Fruit fly (Drosophila melanogaster) whole organism, embryonic: ENCODE data around the gene CG9297.
A peak's percentile ranks its signal among the peaks of the same experiment; 100 is the strongest.

Source experiments
- Antp ChIP-seq: fragments of 200-800 bp; sonication (Bioruptor generic); optimal IDR thresholded peaks from 3 replicates; lab custom pipeline; 2016; ENCODE audit warnings: missing biosample characterization, missing genetic modification characterization
- CG10274 ChIP-seq: fragments of 200-800 bp; sonication (Bioruptor generic); optimal IDR thresholded peaks from 3 replicates; lab custom pipeline; 2017; ENCODE audit warnings: missing biosample characterization, mild to moderate bottlenecking, missing genetic modification characterization
- CG11723 ChIP-seq: fragments of 200-800 bp; sonication (Bioruptor generic); optimal IDR thresholded peaks from 2 replicates; lab custom pipeline; 2017; ENCODE audit warnings: missing biosample characterization, mild to moderate bottlenecking, missing genetic modification characterization
- CG13296 ChIP-seq: fragments of 200-800 bp; sonication (Bioruptor generic); optimal IDR thresholded peaks from 3 replicates; lab custom pipeline; 2018; ENCODE audit warnings: missing biosample characterization, mild to moderate bottlenecking, missing genetic modification characterization
- CG15479 ChIP-seq: fragments of 200-800 bp; sonication (Bioruptor generic); optimal IDR thresholded peaks from 3 replicates; lab custom pipeline; 2019; ENCODE audit warnings: missing biosample characterization, mild to moderate bottlenecking, missing genetic modification characterization, moderate library complexity
- CG15696 ChIP-seq: fragments of 200-800 bp; sonication (Bioruptor generic); optimal IDR thresholded peaks from 2 replicates; lab custom pipeline; 2019; ENCODE audit warnings: missing biosample characterization, mild to moderate bottlenecking, missing genetic modification characterization, moderate library complexity
- CG16815 ChIP-seq: fragments of 200-800 bp; sonication (Bioruptor generic); optimal IDR thresholded peaks from 3 replicates; lab custom pipeline; 2017; ENCODE audit warnings: missing biosample characterization, mild to moderate bottlenecking, missing genetic modification characterization
- CG2199 ChIP-seq: fragments of 200-800 bp; sonication (Bioruptor generic); IDR thresholded peaks from 3 replicates; pipeline ENCODE4 v1.3.6; 2022; ENCODE audit warnings: missing biosample characterization, missing genetic modification characterization
- CG31441 ChIP-seq: fragments of 200-800 bp; sonication (Bioruptor generic); IDR thresholded peaks from 2 replicates; pipeline ENCODE4 v1.3.6; 2022; ENCODE audit warnings: missing biosample characterization, missing genetic modification characterization
- CG3847 ChIP-seq: fragments of 200-800 bp; sonication (Bioruptor generic); IDR thresholded peaks from 2 replicates; pipeline ENCODE4 v1.3.6; 2022; ENCODE audit warnings: missing biosample characterization, missing genetic modification characterization
- CG4360 ChIP-seq: fragments of 200-800 bp; sonication (Bioruptor generic); IDR thresholded peaks from 2 replicates; pipeline ENCODE4 v1.3.6; 2022; ENCODE audit warnings: missing biosample characterization, missing genetic modification characterization
- CG4404 ChIP-seq: fragments of 200-800 bp; sonication (Bioruptor generic); IDR thresholded peaks from 2 replicates; pipeline ENCODE4 v1.3.6; 2022; ENCODE audit warnings: missing biosample characterization, missing genetic modification characterization
- CG5180 ChIP-seq: fragments of 200-800 bp; sonication (Bioruptor generic); optimal IDR thresholded peaks from 3 replicates; lab custom pipeline; 2017; ENCODE audit warnings: missing biosample characterization, missing genetic modification characterization, mild to moderate bottlenecking, moderate library complexity, missing genetic modification reagents
- CG6689 ChIP-seq: fragments of 200-800 bp; sonication (Bioruptor generic); IDR thresholded peaks from 2 replicates; pipeline ENCODE4 v1.3.6; 2022; ENCODE audit warnings: missing biosample characterization, missing genetic modification characterization
- CG8478 ChIP-seq: fragments of >200 bp; optimal IDR thresholded peaks from 2 replicates; lab custom pipeline; 2018
- CG9932 ChIP-seq: fragments of 200-800 bp; sonication (Bioruptor generic); IDR thresholded peaks from 2 replicates; pipeline ENCODE4 v1.3.6; 2022; ENCODE audit warnings: missing biosample characterization, missing genetic modification characterization
- Deaf1 ChIP-seq: fragments of 200-800 bp; optimal IDR thresholded peaks from 3 replicates; lab custom pipeline; 2019; ENCODE audit warnings: missing biosample characterization, mild to moderate bottlenecking, missing genetic modification characterization, moderate library complexity
- HLH4C ChIP-seq: fragments of 200-800 bp; sonication (Bioruptor generic); IDR thresholded peaks from 3 replicates; pipeline ENCODE4 v1.3.6; 2022; ENCODE audit warnings: missing biosample characterization, missing genetic modification characterization; ENCODE audit not compliant: partially characterized antibody
- HLHmδ ChIP-seq: fragments of 200-800 bp; sonication (Bioruptor generic); optimal IDR thresholded peaks from 2 replicates; lab custom pipeline; 2018; ENCODE audit warnings: missing biosample characterization, mild to moderate bottlenecking, missing genetic modification characterization, moderate library complexity
- Max ChIP-seq: fragments of 200-800 bp; sonication (Bioruptor generic); optimal IDR thresholded peaks from 2 replicates; lab custom pipeline; 2016; ENCODE audit warnings: missing biosample characterization, mild to moderate bottlenecking, missing genetic modification characterization
- NC2α ChIP-seq: fragments of 200-800 bp; sonication (Bioruptor generic); optimal IDR thresholded peaks from 2 replicates; lab custom pipeline; 2016; ENCODE audit warnings: missing biosample characterization, missing genetic modification characterization
- Nf-YA ChIP-seq: fragments of 200-800 bp; sonication (Bioruptor generic); IDR thresholded peaks from 2 replicates; pipeline ENCODE4 v1.3.6; 2022; ENCODE audit warnings: missing biosample characterization, missing genetic modification characterization
- Pdp1 ChIP-seq, 2 experiments: fragments of 200-800 bp; sonication (Bioruptor generic); optimal IDR thresholded peaks; 3 replicates each; lab custom pipeline; 2016; ENCODE audit warnings: missing biosample characterization in 2 of 2, missing genetic modification characterization in 2 of 2, mild to moderate bottlenecking in 1 of 2, moderate library complexity in 1 of 2
- Poxn ChIP-seq: fragments of 200-800 bp; sonication (Bioruptor generic); IDR thresholded peaks from 2 replicates; pipeline ENCODE4 v1.3.6; 2022; ENCODE audit warnings: missing biosample characterization, missing genetic modification characterization
- Rfx ChIP-seq: fragments of 200-800 bp; sonication (Bioruptor generic); IDR thresholded peaks from 2 replicates; pipeline ENCODE4 v1.3.6; 2022; ENCODE audit warnings: missing biosample characterization, missing genetic modification characterization
- Taf1 ChIP-seq: fragments of 200-800 bp; sonication (Bioruptor generic); IDR thresholded peaks from 2 replicates; pipeline ENCODE4 v1.3.6; 2022; ENCODE audit warnings: missing biosample characterization, missing genetic modification characterization
- Xrp1 ChIP-seq: fragments of 200-800 bp; sonication (Bioruptor generic); IDR thresholded peaks from 2 replicates; pipeline ENCODE4 v1.3.6; 2022; ENCODE audit warnings: missing biosample characterization, missing genetic modification characterization
- ab ChIP-seq: fragments of 200-800 bp; sonication (Bioruptor generic); optimal IDR thresholded peaks from 2 replicates; lab custom pipeline; 2016; ENCODE audit warnings: missing biosample characterization, missing genetic modification characterization
- cad ChIP-seq: fragments of >200 bp; optimal IDR thresholded peaks from 2 replicates; lab custom pipeline; 2017; ENCODE audit warnings: missing biosample characterization, missing genetic modification characterization
- eve ChIP-seq, 2 experiments: fragments of >200 bp; optimal IDR thresholded peaks; 2 replicates each; lab custom pipeline; 2017; ENCODE audit warnings: missing biosample characterization in 2 of 2, missing genetic modification characterization in 2 of 2
- gcm2 ChIP-seq: fragments of 200-800 bp; sonication (Bioruptor generic); optimal IDR thresholded peaks from 2 replicates; lab custom pipeline; 2016; ENCODE audit warnings: missing biosample characterization, missing genetic modification characterization
- grn ChIP-seq: fragments of 200-800 bp; sonication (Bioruptor generic); optimal IDR thresholded peaks from 3 replicates; lab custom pipeline; 2017; ENCODE audit warnings: missing biosample characterization, missing genetic modification characterization
- her ChIP-seq: fragments of 200-800 bp; sonication (Bioruptor generic); optimal IDR thresholded peaks from 2 replicates; lab custom pipeline; 2016; ENCODE audit warnings: missing biosample characterization, missing genetic modification characterization
- hth ChIP-seq: fragments of >200 bp; optimal IDR thresholded peaks from 2 replicates; lab custom pipeline; 2017; ENCODE audit warnings: inconsistent platforms
- jing ChIP-seq: fragments of 200-800 bp; sonication (Bioruptor generic); optimal IDR thresholded peaks from 2 replicates; lab custom pipeline; 2018; ENCODE audit warnings: missing biosample characterization, mild to moderate bottlenecking, missing genetic modification characterization
- jumu ChIP-seq: fragments of 200-800 bp; sonication (Bioruptor generic); optimal IDR thresholded peaks from 3 replicates; lab custom pipeline; 2016; ENCODE audit warnings: missing biosample characterization, missing genetic modification characterization
- otp ChIP-seq: fragments of 200-800 bp; sonication (Bioruptor generic); IDR thresholded peaks from 3 replicates; pipeline ENCODE4, ENCODE4 v1.3.6; 2022; ENCODE audit warnings: missing biosample characterization, missing genetic modification characterization
- pan ChIP-seq, 4 experiments: fragments of >200 bp in 3 of 4; fragments of 200-800 bp in 1 of 4; sonication (Bioruptor generic) in 1 of 4; optimal IDR thresholded peaks in 3 of 4; IDR thresholded peaks in 1 of 4; 2 replicates each; pipeline versions ENCODE4 v1.3.6 to Lab custom; 2017 to 2022; ENCODE audit warnings: missing biosample characterization in 2 of 4, missing genetic modification characterization in 2 of 4, mixed read lengths in 1 of 4
- pfk ChIP-seq: fragments of 200-800 bp; sonication (Bioruptor generic); optimal IDR thresholded peaks from 2 replicates; lab custom pipeline; 2018; ENCODE audit warnings: missing biosample characterization, mild to moderate bottlenecking, missing genetic modification characterization, moderate library complexity
- pzg ChIP-seq: fragments of 200-800 bp; sonication (Bioruptor generic); optimal IDR thresholded peaks from 3 replicates; lab custom pipeline; 2018; ENCODE audit warnings: missing biosample characterization, mild to moderate bottlenecking, missing genetic modification characterization, moderate library complexity
- sens-2 ChIP-seq: fragments of 200-800 bp; sonication (Bioruptor generic); IDR thresholded peaks from 2 replicates; pipeline ENCODE4 v1.3.6; 2022; ENCODE audit warnings: missing biosample characterization, missing genetic modification characterization
- sim ChIP-seq: fragments of 200-800 bp; sonication (Bioruptor generic); IDR thresholded peaks from 2 replicates; pipeline ENCODE4 v1.3.6; 2022; ENCODE audit warnings: missing biosample characterization, missing genetic modification characterization
- tio ChIP-seq: fragments of 200-800 bp; sonication (Bioruptor generic); optimal IDR thresholded peaks from 2 replicates; lab custom pipeline; 2017; ENCODE audit warnings: missing biosample characterization, missing genetic modification characterization, inconsistent platforms
- tll ChIP-seq, 2 experiments: fragments of 200-800 bp in 1 of 2; fragments of >200 bp in 1 of 2; sonication (Bioruptor generic) in 1 of 2; optimal IDR thresholded peaks; 2 replicates each; lab custom pipeline; 2017 to 2019; ENCODE audit warnings: missing biosample characterization in 2 of 2, missing genetic modification characterization in 2 of 2, mild to moderate bottlenecking in 1 of 2, moderate library complexity in 1 of 2
- twi ChIP-seq: fragments of 200-800 bp; optimal IDR thresholded peaks from 2 replicates; lab custom pipeline; 2019; ENCODE audit warnings: missing biosample characterization, mild to moderate bottlenecking, missing genetic modification characterization, moderate library complexity
- usp ChIP-seq: fragments of >200 bp; optimal IDR thresholded peaks from 2 replicates; lab custom pipeline; 2017; ENCODE audit warnings: missing biosample characterization, missing genetic modification characterization
- vvl ChIP-seq: fragments of 200-800 bp; sonication (Bioruptor generic); IDR thresholded peaks from 2 replicates; pipeline ENCODE4 v1.3.6; 2022; ENCODE audit warnings: missing biosample characterization, missing genetic modification characterization
- zen ChIP-seq: fragments of 200-800 bp; sonication (Bioruptor generic); optimal IDR thresholded peaks from 3 replicates; lab custom pipeline; 2018; ENCODE audit warnings: missing biosample characterization, mild to moderate bottlenecking, missing genetic modification characterization, moderate library complexity

Gene CG9297

dm6 chr3R:13809261-13809660, 38.0 kb downstream of the CG9297 start:
- no peak for TF ChIP-seq jumu (GFP tag; lab: Kevin White, UChicago)
- TF ChIP-seq Deaf1 (tag; lab: Kevin White, UChicago): no peak
- no peak for TF ChIP-seq CG15696 (tag; lab: Kevin White, UChicago)
- TF ChIP-seq usp: no peak
- peak; percentile 76 for TF ChIP-seq twi
- no peak for TF ChIP-seq CG11723
- no peak for TF ChIP-seq eve (GFP tag; optimal IDR thresholded peaks at IDR 0.05; lab: Kevin White, UChicago)
- no peak for TF ChIP-seq CG3847
- no peak for TF ChIP-seq CG4404 (GFP tag; lab: Robert Waterston, UW)
- TF ChIP-seq pan (optimal IDR thresholded peaks at IDR 0.05; lab: Kevin White, UChicago): no peak
- TF ChIP-seq pan (GFP tag; optimal IDR thresholded peaks at IDR 0.05 in 1 of 2, IDR thresholded peaks at IDR 0.05 in 1 of 2): no peak
- no peak for TF ChIP-seq CG31441 (GFP tag; lab: Robert Waterston, UW)
- TF ChIP-seq CG15479 (GFP tag; lab: Kevin White, UChicago): peak; percentile 79
- TF ChIP-seq jing (GFP tag; lab: Kevin White, UChicago): no peak

DNA sequence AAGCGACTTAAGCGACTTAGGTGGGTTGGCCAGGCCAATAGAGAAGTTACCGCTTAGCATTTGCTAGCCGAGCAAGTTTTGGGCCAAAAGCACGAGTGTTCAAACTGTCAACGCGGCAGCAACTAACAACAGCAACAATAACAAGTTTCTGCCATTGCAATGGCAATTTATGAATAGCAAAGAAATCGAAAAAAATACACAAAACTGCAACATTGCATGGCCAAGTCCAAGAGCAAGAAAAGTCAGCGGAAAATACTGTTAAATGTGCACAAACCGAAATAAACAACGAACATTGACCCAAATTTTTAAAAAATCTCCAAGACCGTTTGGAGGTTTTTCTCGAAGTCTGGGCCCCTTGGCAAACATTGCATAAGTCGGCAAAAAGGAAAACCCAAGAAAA, 39.0 kb downstream of the CG9297 start:
- TF ChIP-seq Nf-YA (GFP tag; lab: Robert Waterston, UW) (no peak), gcm2 (GFP tag; lab: Kevin White, UChicago) (no peak), pfk (no peak)

DNA sequence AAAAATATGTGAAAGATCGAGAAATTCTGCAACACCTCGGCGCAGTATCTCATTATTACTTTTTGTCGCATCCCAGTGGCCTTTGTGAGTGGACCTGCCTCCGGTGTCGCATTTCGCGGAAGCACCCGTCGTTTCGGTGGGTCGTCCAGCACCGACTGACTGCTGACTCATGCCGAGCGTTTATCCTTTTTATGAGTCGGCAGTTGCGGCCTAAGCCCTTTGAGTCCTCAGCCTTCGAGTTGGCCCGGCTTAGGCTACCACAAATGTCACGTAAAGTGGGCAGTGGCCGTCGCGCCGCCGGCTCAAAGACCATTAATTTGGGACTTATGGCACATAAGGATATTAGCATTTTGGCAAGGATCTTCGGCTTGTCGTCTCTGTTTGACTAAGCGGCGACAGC, 40.4 kb downstream of the CG9297 start:
- TF ChIP-seq zen (tag; lab: Kevin White, UChicago) (peak; percentile 94), pzg (no peak), sens-2 (no peak), Taf1 (no peak), Poxn (GFP tag; lab: Robert Waterston, UW) (no peak), her (GFP tag; lab: Kevin White, UChicago) (no peak), tll (GFP tag; optimal IDR thresholded peaks at IDR 0.05; lab: Kevin White, UChicago) (peak in 1 of 2 experiments; percentile 95), CG10274 (GFP tag; lab: Kevin White, UChicago) (no peak), ab (GFP tag; lab: Kevin White, UChicago) (no peak), CG13296 (GFP tag; lab: Kevin White, UChicago) (no peak), CG2199 (GFP tag; lab: Robert Waterston, UW) (no peak), CG16815 (no peak), cad (GFP tag; lab: Kevin White, UChicago) (peak; percentile 60)
- TF ChIP-seq, all 482 proteins: peak for 3

DNA sequence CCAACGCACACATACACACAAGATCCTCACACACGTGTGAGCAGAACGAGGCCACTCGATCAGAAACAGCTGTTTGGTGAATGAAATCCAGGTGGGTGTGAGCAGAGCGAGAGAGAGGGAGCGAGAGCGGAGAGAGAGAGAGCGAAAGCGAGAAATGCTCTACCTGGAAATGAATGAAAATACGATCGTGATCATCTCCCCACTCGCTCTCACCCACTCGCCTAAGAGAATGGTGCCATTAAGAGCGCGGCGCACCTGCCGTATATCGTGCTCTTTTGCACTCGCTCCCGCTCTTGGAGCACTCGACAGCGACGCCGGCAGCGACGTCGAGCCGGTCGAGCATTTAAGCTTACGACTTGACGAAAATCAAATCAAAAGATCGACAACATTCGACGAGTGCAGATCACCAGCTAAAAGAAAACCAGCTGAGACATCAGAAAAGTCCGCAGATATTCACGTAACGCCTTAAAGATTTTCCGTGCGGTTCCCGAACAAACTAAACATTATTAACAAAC, 41.5 kb downstream of the CG9297 start, which contains the start of the genes tal-1A, tal-2A, tal-3A and tal-AA:
Gene tal-1A (plus strand): TSS at position 374 of the 515 bp plus-strand sequence.
Gene tal-2A (plus strand): TSS at position 374 of the 515 bp plus-strand sequence.
Gene tal-3A (plus strand): TSS at position 374 of the 515 bp plus-strand sequence.
Gene tal-AA (plus strand): TSS at position 374 of the 515 bp plus-strand sequence.
- TF ChIP-seq Pdp1 (GFP tag; optimal IDR thresholded peaks at IDR 0.05; lab: Kevin White, UChicago): peak in 1 of 2 experiments; percentile 75
- peak; percentile 49 for TF ChIP-seq HLHmδ (GFP tag; lab: Kevin White, UChicago)
- no peak for TF ChIP-seq hth (lab: Kevin White, UChicago)
- peak; percentile 65; the same call in 1 of the 3 replicates for TF ChIP-seq otp (GFP tag; lab: Robert Waterston, UW)
- peak; percentile 14 for TF ChIP-seq grn (GFP tag; lab: Kevin White, UChicago)
- TF ChIP-seq CG9932: peak; percentile 11; the same call in 1 of the 2 replicates
- no peak for TF ChIP-seq Max (GFP tag; lab: Kevin White, UChicago)
- peak; percentile 60 for TF ChIP-seq NC2α
- peak; percentile 25; the same call in 1 of the 2 replicates for TF ChIP-seq Rfx (GFP tag; lab: Robert Waterston, UW)
- TF ChIP-seq sim (GFP tag; lab: Robert Waterston, UW): peak; percentile 28; the same call in 1 of the 2 replicates
- no peak for TF ChIP-seq tio (GFP tag; lab: Kevin White, UChicago)
- TF ChIP-seq Xrp1 (GFP tag; lab: Robert Waterston, UW): peak; percentile 45
- peak; percentile 29 for TF ChIP-seq CG4360 (GFP tag; lab: Robert Waterston, UW)
- TF ChIP-seq vvl (GFP tag; lab: Robert Waterston, UW): peak; percentile 60; the same call in 1 of the 2 replicates
- TF ChIP-seq HLH4C: 0 out of 3 replicates have a peak, but pooled peaks have one; percentile 7
- TF ChIP-seq CG6689 (GFP tag; lab: Robert Waterston, UW): peak; percentile 16; the same call in 1 of the 2 replicates
- no peak for TF ChIP-seq CG8478 (lab: Kevin White, UChicago)
- TF ChIP-seq Antp (GFP tag; lab: Kevin White, UChicago): peak; percentile 15
- TF ChIP-seq CG5180 (GFP tag; lab: Kevin White, UChicago): peak; percentile 82
